Fruit fly (Drosophila melanogaster): ENCODE results near the gene Spc25.

Gene Spc25

dm6 chr3R:12997550-12998233 lies 36.1 kb downstream of the Spc25 start, which contains the start of the genes CG17327, CG44194 and CG7518:
Gene CG17327 (minus strand): TSS chr3R:12997726.
Gene CG44194 (minus strand): TSS chr3R:12997726.
Gene CG7518 (plus strand): TSS chr3R:12998089.
- TF ChIP-seq woc (GFP tag; optimal IDR thresholded peaks at IDR 0.05) (no peak), Hnf4 (GFP tag; optimal IDR thresholded peaks at IDR 0.05) (no peak), ey (GFP tag; optimal IDR thresholded peaks at IDR 0.05) (peak; percentile 28), Vsx2 (GFP tag; optimal IDR thresholded peaks at IDR 0.05; ENCODE audit: partially characterized antibody) (no peak), Rel (GFP tag; optimal IDR thresholded peaks at IDR 0.05) (no peak), Rel (tag; optimal IDR thresholded peaks at IDR 0.05) (peak; percentile 82), psq (GFP tag; optimal IDR thresholded peaks at IDR 0.05) (peak; percentile 7), Hr83 (GFP tag; optimal IDR thresholded peaks at IDR 0.05; ENCODE audit: poor library complexity, severe bottlenecking) (peak; percentile 43), N (GFP tag; optimal IDR thresholded peaks at IDR 0.05) (peak; percentile 25)

- no peak for TF ChIP-seq Dif (GFP tag; optimal IDR thresholded peaks at IDR 0.05; ENCODE audit: partially characterized antibody)
- TF ChIP-seq psq (GFP tag; optimal IDR thresholded peaks at IDR 0.05): no peak
- TF ChIP-seq lola (GFP tag; optimal IDR thresholded peaks at IDR 0.05): no peak
- no peak for TF ChIP-seq GATAd (GFP tag; optimal IDR thresholded peaks at IDR 0.05)
- TF ChIP-seq dsf (GFP tag; optimal IDR thresholded peaks at IDR 0.05; ENCODE audit: borderline replicate concordance): no peak
- TF ChIP-seq rgr (GFP tag; optimal IDR thresholded peaks at IDR 0.05): no peak
- TF ChIP-seq h (GFP tag; optimal IDR thresholded peaks at IDR 0.05): no peak
- no peak for TF ChIP-seq Hnf4 (GFP tag; optimal IDR thresholded peaks at IDR 0.05)
- TF ChIP-seq jim (GFP tag; optimal IDR thresholded peaks at IDR 0.05): no peak
- no peak for TF ChIP-seq HLH106 (tag; optimal IDR thresholded peaks at IDR 0.05)
- no peak for TF ChIP-seq Rel (GFP tag; optimal IDR thresholded peaks at IDR 0.05)
- TF ChIP-seq Rel (tag; optimal IDR thresholded peaks at IDR 0.05): no peak
- no peak for TF ChIP-seq OdsH (GFP tag; optimal IDR thresholded peaks at IDR 0.05)
- no peak for TF ChIP-seq Hr83 (GFP tag; optimal IDR thresholded peaks at IDR 0.05; ENCODE audit: poor library complexity, severe bottlenecking)
Measured at dm6 chr3R:12998234-12998591, 36.7 kb downstream of the Spc25 start.

dm6 chr3R:13009595-13009994 lies 48.0 kb downstream of the Spc25 start, which contains the start of gene CG11656:
Gene CG11656 (plus strand): TSS chr3R:13009895.
- no peak for TF ChIP-seq tai (GFP tag; optimal IDR thresholded peaks at IDR 0.05)
- no peak for TF ChIP-seq jim (GFP tag; optimal IDR thresholded peaks at IDR 0.05)
- no peak for TF ChIP-seq Abd-B (GFP tag; optimal IDR thresholded peaks at IDR 0.05)
- no peak for TF ChIP-seq ey (GFP tag; optimal IDR thresholded peaks at IDR 0.05)
- TF ChIP-seq HLH106 (tag; optimal IDR thresholded peaks at IDR 0.05): no peak
- no peak for TF ChIP-seq sage (GFP tag; optimal IDR thresholded peaks at IDR 0.05)
- TF ChIP-seq Mio (GFP tag; optimal IDR thresholded peaks at IDR 0.05): no peak
- no peak for TF ChIP-seq foxo (GFP tag; optimal IDR thresholded peaks at IDR 0.05)
- no peak for TF ChIP-seq Rel (GFP tag; optimal IDR thresholded peaks at IDR 0.05)
- TF ChIP-seq Rel (tag; optimal IDR thresholded peaks at IDR 0.05): no peak
- TF ChIP-seq Dfd (GFP tag; optimal IDR thresholded peaks at IDR 0.05): no peak
- TF ChIP-seq dl (GFP tag; optimal IDR thresholded peaks at IDR 0.05; ENCODE audit: insufficient read depth in 1 of 2, partially characterized antibody in 2 of 2): no peak
- no peak for TF ChIP-seq N (GFP tag; optimal IDR thresholded peaks at IDR 0.05)
- no peak for TF ChIP-seq usp (GFP tag; optimal IDR thresholded peaks at IDR 0.05)

dm6 chr3R:13010905-13011620 lies 49.5 kb downstream of the Spc25 start, which contains the start of gene CG8031:
Gene CG8031 (minus strand): TSS chr3R:13011310.
- TF ChIP-seq OdsH (GFP tag; optimal IDR thresholded peaks at IDR 0.05) (no peak), sv (GFP tag; optimal IDR thresholded peaks at IDR 0.05) (no peak), psq (GFP tag; optimal IDR thresholded peaks at IDR 0.05) (no peak), dmrt93B (GFP tag; optimal IDR thresholded peaks at IDR 0.05) (no peak), CG9705 (GFP tag; optimal IDR thresholded peaks at IDR 0.05) (no peak), rgr (GFP tag; optimal IDR thresholded peaks at IDR 0.05) (no peak), CG32264 (GFP tag; optimal IDR thresholded peaks at IDR 0.05) (no peak), CrebA (GFP tag; optimal IDR thresholded peaks at IDR 0.05; ENCODE audit: borderline replicate concordance) (no peak), tai (GFP tag; optimal IDR thresholded peaks at IDR 0.05) (no peak), brk (GFP tag; optimal IDR thresholded peaks at IDR 0.05) (no peak), Hr78 (GFP tag; optimal IDR thresholded peaks at IDR 0.05) (no peak), Dif (GFP tag; optimal IDR thresholded peaks at IDR 0.05; ENCODE audit: partially characterized antibody) (peak; percentile 4), Abd-B (GFP tag; optimal IDR thresholded peaks at IDR 0.05) (no peak), woc (GFP tag; optimal IDR thresholded peaks at IDR 0.05) (no peak), ey (GFP tag; optimal IDR thresholded peaks at IDR 0.05) (no peak), sage (GFP tag; optimal IDR thresholded peaks at IDR 0.05) (no peak), fru (GFP tag; optimal IDR thresholded peaks at IDR 0.05) (peak; percentile 88), N (GFP tag; optimal IDR thresholded peaks at IDR 0.05) (peak; percentile 45)

All from whole organism, wandering third instar larva.